Worm (Caenorhabditis elegans): ENCODE results near the gene cyp-37A1.
A peak's percentile ranks its signal among the peaks of the same experiment; 100 is the strongest.
"Not testable (repeated sequence)": the region's sequence is repeated elsewhere in the genome, so short reads cannot be mapped to it uniquely, and the experiment has no call there.

cyp-37A1 gene

ce11 chrII:14005183-14005582, 11.6 kb downstream of the cyp-37A1 start:
- TF ChIP-seq zip-8 (tag; optimal IDR thresholded peaks at IDR 0.05): no peak
- TF ChIP-seq mep-1 (tag; optimal IDR thresholded peaks at IDR 0.05): no peak
- TF ChIP-seq elt-3 (tag; optimal IDR thresholded peaks at IDR 0.05): no peak
- TF ChIP-seq sptf-1 (tag; optimal IDR thresholded peaks at IDR 0.05): no peak
- no peak for TF ChIP-seq unc-39 (tag; optimal IDR thresholded peaks at IDR 0.05)
- TF ChIP-seq blmp-1 (tag; optimal IDR thresholded peaks at IDR 0.05): no peak
- TF ChIP-seq flh-1 (GFP tag; optimal IDR thresholded peaks at IDR 0.05): no peak
- TF ChIP-seq nhr-28 (tag; optimal IDR thresholded peaks at IDR 0.05): no peak
- no peak for TF ChIP-seq ztf-11 (tag; optimal IDR thresholded peaks at IDR 0.05)

- TF ChIP-seq ham-2 (GFP tag; optimal IDR thresholded peaks at IDR 0.05) (peak; percentile 53), ceh-43 (GFP tag; optimal IDR thresholded peaks at IDR 0.05) (no peak)
Measured at ce11 chrII:14004770-14005169, 12.0 kb downstream of the cyp-37A1 start.

ce11 chrII:14003821-14004430, 12.8 kb downstream of the cyp-37A1 start:
- TF ChIP-seq elt-3 (tag; optimal IDR thresholded peaks at IDR 0.05) (peak; percentile 68), mab-5 (tag; optimal IDR thresholded peaks at IDR 0.05) (no peak), zip-8 (tag; optimal IDR thresholded peaks at IDR 0.05) (no peak), sem-2 (GFP tag; optimal IDR thresholded peaks at IDR 0.05) (no peak), drap-1 (GFP tag; optimal IDR thresholded peaks at IDR 0.05) (no peak), mls-2 (tag; optimal IDR thresholded peaks at IDR 0.05) (no peak), nhr-28 (tag; optimal IDR thresholded peaks at IDR 0.05) (no peak), cnd-1 (tag; optimal IDR thresholded peaks at IDR 0.05) (no peak)

- TF ChIP-seq flh-1 (GFP tag; optimal IDR thresholded peaks at IDR 0.05): no peak
- TF ChIP-seq tbx-8 (GFP tag; optimal IDR thresholded peaks at IDR 0.05): no peak
- no peak for TF ChIP-seq elt-1 (tag; optimal IDR thresholded peaks at IDR 0.05; ENCODE audit: borderline replicate concordance, insufficient read depth)
Measured at ce11 chrII:14002200-14002599, 14.6 kb downstream of the cyp-37A1 start, which contains the start of gene F01D5.5. F01D5.5 (minus strand) TSS chrII:14002300.

- not testable (repeated sequence) for TF ChIP-seq mab-5 (tag; optimal IDR thresholded peaks at IDR 0.05); unc-62 (GFP tag; optimal IDR thresholded peaks at IDR 0.05); lsy-2 (tag; optimal IDR thresholded peaks at IDR 0.05)
Measured at ce11 chrII:14000044-14000443, 16.7 kb downstream of the cyp-37A1 start, which contains the start of gene F01D5.3. F01D5.3 (minus strand) TSS chrII:14000144.

- TF ChIP-seq mep-1 (tag; optimal IDR thresholded peaks at IDR 0.05): no peak
Measured at ce11 chrII:13998964-13999363, 17.8 kb downstream of the cyp-37A1 start, which contains the start of gene F01D5.2. F01D5.2 (minus strand) TSS chrII:13999064.

- TF ChIP-seq pha-4 (tag; optimal IDR thresholded peaks at IDR 0.05) (no peak), bed-3 (GFP tag; optimal IDR thresholded peaks at IDR 0.05) (no peak), unc-39 (tag; optimal IDR thresholded peaks at IDR 0.05) (no peak), mls-2 (tag; optimal IDR thresholded peaks at IDR 0.05) (no peak)
Measured at ce11 chrII:13997989-13998388, 18.8 kb downstream of the cyp-37A1 start.

- TF ChIP-seq pha-4 (tag; optimal IDR thresholded peaks at IDR 0.05) (no peak), flh-1 (GFP tag; optimal IDR thresholded peaks at IDR 0.05) (no peak), tbx-8 (GFP tag; optimal IDR thresholded peaks at IDR 0.05) (no peak), lsy-2 (tag; optimal IDR thresholded peaks at IDR 0.05) (no peak), ztf-11 (tag; optimal IDR thresholded peaks at IDR 0.05) (no peak), nhr-237 (tag; optimal IDR thresholded peaks at IDR 0.05) (no peak), ham-2 (GFP tag; optimal IDR thresholded peaks at IDR 0.05) (no peak), nhr-76 (tag; optimal IDR thresholded peaks at IDR 0.05) (no peak), cnd-1 (tag; optimal IDR thresholded peaks at IDR 0.05) (no peak)
Measured at ce11 chrII:13997477-13997876, 19.3 kb downstream of the cyp-37A1 start, which contains the start of gene F01D5.1. F01D5.1 (minus strand) TSS chrII:13997581.

Measured in whole organism, mixed stage, embryonic.